Worm (Caenorhabditis elegans) whole organism, L4 larva: Measurements from ENCODE around the gene T05D4.5.

Source experiments
- F10B5.3 ChIP-seq: sonication (generic microtip); optimal IDR thresholded peaks from 2 replicates; lab custom pipeline; 2016; ENCODE audit warnings: mild to moderate bottlenecking, missing genetic modification characterization, missing compliant biosample characterization
- R02D3.7 ChIP-seq: fragments of 150-350 bp; sonication (generic microtip); optimal IDR thresholded peaks from 3 replicates; lab custom pipeline; 2014; ENCODE audit warnings: missing biosample characterization, missing genetic modification characterization
- egl-27 ChIP-seq: sonication (generic microtip); optimal IDR thresholded peaks from 3 replicates; lab custom pipeline; 2017; ENCODE audit warnings: missing biosample characterization, missing genetic modification reagents, missing genetic modification characterization
- egl-43 ChIP-seq: fragments of 200-800 bp; sonication (Bioruptor generic); IDR thresholded peaks from 2 replicates; pipeline ENCODE4 v1.3.6; 2022; ENCODE audit warnings: missing genetic modification reagents, missing genetic modification characterization, missing compliant biosample characterization
- fkh-10 ChIP-seq: fragments of 150-350 bp; optimal IDR thresholded peaks from 2 replicates; lab custom pipeline; 2014; ENCODE audit warnings: missing biosample characterization, missing genetic modification reagents, missing genetic modification characterization
- hlh-11 ChIP-seq: fragments of 200-800 bp; sonication (Bioruptor generic); optimal IDR thresholded peaks from 2 replicates; lab custom pipeline; 2018; ENCODE audit warnings: mild to moderate bottlenecking, missing genetic modification characterization, missing compliant biosample characterization
- madf-9 ChIP-seq: fragments of 200-800 bp; sonication (Bioruptor generic); conservative IDR thresholded peaks from 2 replicates; pipeline ENCODE4 v1.3.6; 2022; ENCODE audit warnings: missing genetic modification reagents, missing genetic modification characterization, missing compliant biosample characterization
- nhr-11 ChIP-seq: fragments of 150-350 bp; optimal IDR thresholded peaks from 2 replicates; lab custom pipeline; 2014; ENCODE audit warnings: missing biosample characterization, missing genetic modification characterization
- nhr-28 ChIP-seq: fragments of 150-350 bp; optimal IDR thresholded peaks from 2 replicates; lab custom pipeline; 2014; ENCODE audit warnings: missing biosample characterization, missing genetic modification characterization
- nhr-76 ChIP-seq: fragments of 150-350 bp; optimal IDR thresholded peaks from 2 replicates; lab custom pipeline; 2014; ENCODE audit warnings: missing biosample characterization, missing genetic modification characterization

ce11 chrIII:13542458-13542857 is 38.2 kb upstream of the T05D4.5 start:
- TF ChIP-seq fkh-10 (GFP tag; lab: Kevin White, UChicago), result no peak
- no peak for TF ChIP-seq F10B5.3 (tag; lab: Kevin White, UChicago)
- no peak for TF ChIP-seq egl-43 (GFP tag; lab: Robert Waterston, UW)
- TF ChIP-seq nhr-11 (tag; lab: Kevin White, UChicago), result no peak
- TF ChIP-seq nhr-28 (tag; lab: Kevin White, UChicago), result peak; percentile 79
- TF ChIP-seq hlh-11, result peak; percentile 70
- TF ChIP-seq R02D3.7 (tag; lab: Kevin White, UChicago), result no peak
- no peak for TF ChIP-seq madf-9 (GFP tag; lab: Robert Waterston, UW)
- no peak for TF ChIP-seq egl-27 (tag; lab: Kevin White, UChicago)
- TF ChIP-seq nhr-76 (tag; lab: Kevin White, UChicago), result no peak
